Worm (Caenorhabditis elegans): ENCODE data around the gene ndub-8.
A peak's percentile ranks its signal among the peaks of the same experiment; 100 is the strongest.
"Not testable (repeated sequence)": the region's sequence is repeated elsewhere in the genome, so short reads cannot be mapped to it uniquely, and the experiment has no call there.

The ndub-8 gene

DNA sequence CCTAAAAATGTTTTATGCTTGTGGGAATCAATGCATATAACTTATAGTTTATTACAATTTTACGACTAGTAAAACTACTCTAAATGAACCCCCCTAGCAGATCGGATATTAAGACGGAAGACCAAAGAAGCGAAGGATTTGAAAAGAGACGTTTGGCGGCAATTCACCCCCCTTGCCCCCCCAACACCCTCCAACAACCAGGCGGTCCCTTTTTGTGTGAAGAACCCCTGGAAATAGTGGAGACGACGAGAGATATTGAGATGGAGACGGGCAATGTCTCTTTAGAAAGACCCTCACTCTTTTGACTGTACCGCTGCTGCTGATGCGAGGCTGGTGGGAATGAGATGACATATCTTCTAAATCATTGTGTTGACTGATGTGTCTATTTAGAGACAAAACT, 25.3 kb upstream of the ndub-8 start:
- TF ChIP-seq aha-1 (tag) (peak; percentile 14), php-3 (GFP tag; IDR thresholded peaks at IDR 0.05) (no peak)

ce11 chrII:13852004-13852403, 20.7 kb upstream of the ndub-8 start, which contains the start of gene F08G2.8:
Gene F08G2.8 (plus strand): TSS chrII:13852304.
- TF ChIP-seq F26F4.8 (GFP tag; conservative IDR thresholded peaks at IDR 0.05) (no peak), lin-39 (tag; optimal IDR thresholded peaks at IDR 0.05) (no peak), dpl-1 (GFP tag; optimal IDR thresholded peaks at IDR 0.05) (no peak), ZK337.2 (GFP tag; IDR thresholded peaks at IDR 0.05) (no peak), zfp-2 (tag; optimal IDR thresholded peaks at IDR 0.05) (no peak), lin-38 (GFP tag; IDR thresholded peaks at IDR 0.05) (no peak), nhr-28 (tag; optimal IDR thresholded peaks at IDR 0.05) (no peak), dmd-8 (GFP tag; IDR thresholded peaks at IDR 0.05) (no peak), nhr-102 (tag; optimal IDR thresholded peaks at IDR 0.05) (no peak), D1046.2 (GFP tag; IDR thresholded peaks at IDR 0.05) (no peak), ama-1 (optimal IDR thresholded peaks at IDR 0.05) (no peak), nhr-237 (tag; optimal IDR thresholded peaks at IDR 0.05) (no peak), lin-15B (tag; optimal IDR thresholded peaks at IDR 0.05) (no peak), sdz-12 (GFP tag; optimal IDR thresholded peaks at IDR 0.05) (no peak), lim-7 (GFP tag; IDR thresholded peaks at IDR 0.05) (no peak)

DNA sequence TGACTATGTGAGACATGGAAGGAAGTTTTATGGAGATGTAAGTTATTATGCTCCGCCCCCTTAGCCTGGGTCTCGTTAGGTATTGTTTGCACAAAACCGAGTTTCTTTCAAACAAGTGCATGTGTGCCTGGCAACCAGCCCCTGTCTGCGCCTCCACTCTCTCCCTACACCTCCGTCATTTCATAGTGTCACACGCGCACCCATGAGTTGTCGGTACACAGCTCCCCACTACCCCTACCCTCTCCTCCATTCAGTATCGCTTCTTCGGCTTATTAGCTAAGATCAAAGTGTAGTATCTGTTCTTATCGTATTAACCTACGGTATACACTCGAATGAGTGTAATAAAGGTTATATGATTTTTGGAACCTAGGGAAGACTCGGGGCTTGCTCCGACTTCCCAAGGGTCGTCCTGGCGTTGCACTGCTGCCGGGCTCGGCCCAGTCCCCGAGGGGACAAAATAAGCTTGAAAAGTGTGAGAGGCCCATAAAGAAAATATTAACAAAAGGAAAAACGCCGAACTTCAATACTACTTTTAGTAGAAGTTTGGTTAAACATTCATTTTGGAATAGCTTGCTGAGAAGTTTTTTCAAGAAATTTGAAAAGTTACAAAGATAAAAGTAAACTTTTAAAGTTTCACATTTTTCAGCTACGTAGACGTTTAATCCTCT, 20.0 kb upstream of the ndub-8 start:
- not testable (repeated sequence) for TF ChIP-seq daf-16 (GFP tag; optimal IDR thresholded peaks at IDR 0.05); pha-4 (tag; optimal IDR thresholded peaks at IDR 0.05)
- TF ChIP-seq daf-16 (tag; optimal IDR thresholded peaks at IDR 0.05) (peak; percentile 60), mdt-29 (GFP tag; IDR thresholded peaks at IDR 0.05) (peak; percentile 60; the same call in 1 of the 2 replicates), dve-1 (tag; optimal IDR thresholded peaks at IDR 0.05; ENCODE audit: insufficient read depth) (peak; percentile 84), lin-1 (GFP tag; IDR thresholded peaks at IDR 0.05) (peak; percentile 27; the same call in 1 of the 2 replicates), lsy-2 (tag; optimal IDR thresholded peaks at IDR 0.05) (peak in 1 of 2 experiments; percentile 34), lin-38 (GFP tag; IDR thresholded peaks at IDR 0.05) (peak; percentile 63), aha-1 (tag) (peak; percentile 22), nhr-48 (tag; optimal IDR thresholded peaks at IDR 0.05) (peak; percentile 28), mep-1 (tag; optimal IDR thresholded peaks at IDR 0.05) (peak; percentile 48), hlh-11 (tag; optimal IDR thresholded peaks at IDR 0.05) (peak; percentile 42), pha-4 (GFP tag; IDR thresholded peaks at IDR 0.05) (peak; percentile 48; the same call in 1 of the 2 replicates), rbr-2 (tag; optimal IDR thresholded peaks at IDR 0.05) (peak; percentile 5), nhr-102 (tag; optimal IDR thresholded peaks at IDR 0.05) (peak; percentile 68), dmd-6 (GFP tag; IDR thresholded peaks at IDR 0.05) (peak; percentile 62), snpc-4 (tag; optimal IDR thresholded peaks at IDR 0.05) (peak; percentile 60), F49E8.2 (tag; optimal IDR thresholded peaks at IDR 0.05; ENCODE audit: borderline replicate concordance) (peak; percentile 41), duxl-1 (tag; optimal IDR thresholded peaks at IDR 0.05; ENCODE audit: poor library complexity) (peak; percentile 65), snpc-1.2 (GFP tag; IDR thresholded peaks at IDR 0.05) (peak; percentile 45; the same call in 1 of the 2 replicates), hlh-30 (tag; optimal IDR thresholded peaks at IDR 0.05; ENCODE audit: insufficient read depth) (peak; percentile 37), mes-2 (tag; optimal IDR thresholded peaks at IDR 0.05; ENCODE audit: poor library complexity, severe bottlenecking) (peak; percentile 3), ama-1 (optimal IDR thresholded peaks at IDR 0.05) (peak; percentile 39), lin-13 (GFP tag; optimal IDR thresholded peaks at IDR 0.05) (peak; percentile 33), saeg-2 (GFP tag; IDR thresholded peaks at IDR 0.05) (peak; percentile 52; the same call in 1 of the 2 replicates), nhr-6 (tag; optimal IDR thresholded peaks at IDR 0.05) (peak; percentile 37)

Data from whole organism, L4 larva.